5 worm cellular contexts compared by ENCODE assay signal in genomic region chrIII:3858003-3858402, ce11.
TF ChIP-seq lines count a peak whose summit lies in the region.
"Not testable (repeated sequence)": the region's sequence is repeated elsewhere in the genome, so short reads cannot be mapped to it uniquely, and the experiment has no call there.

No protein-coding gene starts in this region.

TF ChIP-seq in whole organism, L1 larva, 84 proteins besides CTCF, POLR2A, EP300 and RAD21:
- TF ChIP-seq nhr-71 (tag; optimal IDR thresholded peaks at IDR 0.05; lab: Kevin White, UChicago), result peak; percentile 6
- not testable (repeated sequence) for TF ChIP-seq efl-1 (optimal IDR thresholded peaks at IDR 0.05; lab: Kevin White, UChicago)
- peak in 1 of 2 experiments; percentile 84 for TF ChIP-seq efl-1 (GFP tag; optimal IDR thresholded peaks at IDR 0.05 in 1 of 2; lab: Kevin White, UChicago)
- TF ChIP-seq nhr-19 (GFP tag; conservative IDR thresholded peaks at IDR 0.05; lab: Robert Waterston, UW), result peak; percentile 75
- TF ChIP-seq lin-35 (GFP tag; optimal IDR thresholded peaks at IDR 0.05; lab: Kevin White, UChicago), result peak in 1 of 2 experiments; percentile 52
- peak; percentile 61 for TF ChIP-seq elt-2 (tag; optimal IDR thresholded peaks at IDR 0.05; lab: Kevin White, UChicago)

TF ChIP-seq in whole organism, L2 larva, 48 proteins besides CTCF, POLR2A, EP300 and RAD21:
- peak; percentile 58 for TF ChIP-seq sma-9 (GFP tag; optimal IDR thresholded peaks at IDR 0.05; lab: Kevin White, UChicago)
- not testable (repeated sequence) for TF ChIP-seq sma-9 (tag; optimal IDR thresholded peaks at IDR 0.05; lab: Kevin White, UChicago)
TF ChIP-seq in whole organism, L2 larva: peak in this region for 1; not testable (repeated sequence) for 47.

TF ChIP-seq in whole organism, L3 larva, 47 proteins besides CTCF, POLR2A, EP300 and RAD21:
- TF ChIP-seq pha-4 (tag; optimal IDR thresholded peaks at IDR 0.05; lab: Kevin White, UChicago) (peak; percentile 54), elt-2 (tag; optimal IDR thresholded peaks at IDR 0.05; lab: Kevin White, UChicago) (peak; percentile 69), pqm-1 (tag; optimal IDR thresholded peaks at IDR 0.05; lab: Kevin White, UChicago) (peak; percentile 84)

TF ChIP-seq in whole organism, L4 larva, 104 proteins besides CTCF, POLR2A, EP300 and RAD21:
- peak; percentile 46 for TF ChIP-seq dve-1 (tag; optimal IDR thresholded peaks at IDR 0.05; lab: Kevin White, UChicago; ENCODE audit: insufficient read depth)
- peak in 1 of 2 experiments; percentile 30 for TF ChIP-seq lsy-2 (tag; optimal IDR thresholded peaks at IDR 0.05; lab: Kevin White, UChicago)
- 0 out of 2 replicates have a peak, but pooled peaks have one; percentile 30 for TF ChIP-seq php-3 (GFP tag; IDR thresholded peaks at IDR 0.05; lab: Robert Waterston, UW)
- TF ChIP-seq mxl-2 (GFP tag; conservative IDR thresholded peaks at IDR 0.05; lab: Robert Waterston, UW), result 0 out of 2 replicates have a peak, but pooled peaks have one; percentile 22
- TF ChIP-seq hlh-11 (tag; optimal IDR thresholded peaks at IDR 0.05; lab: Kevin White, UChicago), result peak; percentile 40
- peak; percentile 8 for TF ChIP-seq nhr-28 (tag; optimal IDR thresholded peaks at IDR 0.05; lab: Kevin White, UChicago)
- not testable (repeated sequence) for TF ChIP-seq daf-16 (GFP tag; optimal IDR thresholded peaks at IDR 0.05; lab: Kevin White, UChicago)
- peak; percentile 91 for TF ChIP-seq daf-16 (tag; optimal IDR thresholded peaks at IDR 0.05; lab: Kevin White, UChicago)
- peak; percentile 69 for TF ChIP-seq dmd-6 (GFP tag; IDR thresholded peaks at IDR 0.05; lab: Robert Waterston, UW)

TF ChIP-seq in whole organism, young adult, 124 proteins besides CTCF, POLR2A, EP300 and RAD21:
- TF ChIP-seq cebp-1 (GFP tag; IDR thresholded peaks at IDR 0.05; lab: Robert Waterston, UW), result not testable (repeated sequence)
- TF ChIP-seq cebp-1 (tag; optimal IDR thresholded peaks at IDR 0.05; lab: Kevin White, UChicago), result peak; percentile 23
- 0 out of 2 replicates have a peak, but pooled peaks have one; percentile 11 for TF ChIP-seq hmg-1.2 (GFP tag; IDR thresholded peaks at IDR 0.05; lab: Robert Waterston, UW)
- TF ChIP-seq nhr-80 (tag; optimal IDR thresholded peaks at IDR 0.05; lab: Kevin White, UChicago), result peak; percentile 23
